Worm (Caenorhabditis elegans) whole organism, dauer: Measurements from ENCODE around the gene F47E1.20.

ENCODE experiments used
- unc-62 ChIP-seq: sonication (generic microtip); optimal IDR thresholded peaks from 2 replicates; lab custom pipeline; 2017; ENCODE audit warnings: missing biosample characterization, missing genetic modification reagents, missing genetic modification characterization

F47E1.20 gene

DNA sequence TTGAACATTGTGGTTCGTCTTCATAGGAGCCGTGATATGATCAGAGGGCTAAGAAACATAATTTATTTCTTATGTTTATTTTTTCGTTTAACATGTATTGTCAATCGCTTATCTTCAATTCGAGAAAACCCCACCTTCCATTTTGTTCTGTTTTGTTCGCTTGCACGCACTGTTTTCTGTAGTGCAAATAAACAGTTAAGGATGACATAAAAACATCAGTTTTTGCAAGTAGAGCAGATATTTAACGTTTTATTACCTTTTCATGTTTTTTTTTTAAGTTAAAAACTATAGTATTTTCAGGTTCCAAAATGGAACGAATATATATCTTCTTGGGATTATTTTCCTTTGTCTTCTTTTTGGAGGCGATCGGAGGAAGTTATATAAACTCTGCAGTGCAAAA is 8.6 kb downstream of the F47E1.20 start, which contains the start of gene F47E1.2:
F47E1.2 (plus strand) TSS at position 301 of the 400 bp plus-strand sequence.
- TF ChIP-seq unc-62 (GFP tag; lab: Kevin White, UChicago), result no peak

DNA sequence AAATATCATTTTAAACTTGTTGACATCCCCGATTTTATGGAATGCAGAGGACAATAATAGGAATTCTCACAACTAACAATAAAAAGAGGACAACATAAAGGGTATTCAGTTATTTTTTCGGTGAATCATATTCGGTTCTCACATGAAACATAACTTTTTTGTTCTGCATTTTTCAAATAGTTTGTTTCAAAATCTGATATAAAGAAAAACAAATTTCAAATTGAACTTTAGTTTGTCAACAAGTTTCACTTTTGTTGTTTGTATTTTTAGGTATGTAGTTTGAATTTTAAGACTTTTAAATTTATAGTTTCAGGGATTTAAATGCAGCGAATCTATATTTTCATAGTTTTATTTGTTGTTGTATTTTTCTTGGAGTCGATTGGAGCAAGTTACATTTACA is 13.8 kb downstream of the F47E1.20 start, which contains the start of gene F47E1.4:
F47E1.4 (plus strand) TSS at position 301 of the 400 bp plus-strand sequence.
- no peak for TF ChIP-seq unc-62 (GFP tag; lab: Kevin White, UChicago)

DNA sequence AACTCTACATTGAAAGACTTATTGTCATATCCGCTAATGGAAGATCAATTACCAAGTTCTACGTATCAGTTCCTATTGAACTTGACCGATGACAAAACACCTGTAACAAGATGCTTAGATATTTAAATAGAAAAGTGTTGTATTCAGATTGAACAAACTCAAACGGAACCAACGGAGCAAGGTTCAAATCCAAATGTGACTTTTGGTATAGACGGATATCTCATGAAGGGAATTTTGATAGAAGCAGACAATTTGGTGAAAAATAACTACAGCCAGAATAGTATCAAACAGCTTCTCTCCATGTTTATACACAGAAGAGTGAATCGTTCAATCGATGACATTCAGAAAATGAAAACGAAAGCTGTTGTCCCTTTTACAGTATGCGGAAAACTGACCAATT is 14.7 kb downstream of the F47E1.20 start:
- no peak for TF ChIP-seq unc-62 (GFP tag; lab: Kevin White, UChicago)

DNA sequence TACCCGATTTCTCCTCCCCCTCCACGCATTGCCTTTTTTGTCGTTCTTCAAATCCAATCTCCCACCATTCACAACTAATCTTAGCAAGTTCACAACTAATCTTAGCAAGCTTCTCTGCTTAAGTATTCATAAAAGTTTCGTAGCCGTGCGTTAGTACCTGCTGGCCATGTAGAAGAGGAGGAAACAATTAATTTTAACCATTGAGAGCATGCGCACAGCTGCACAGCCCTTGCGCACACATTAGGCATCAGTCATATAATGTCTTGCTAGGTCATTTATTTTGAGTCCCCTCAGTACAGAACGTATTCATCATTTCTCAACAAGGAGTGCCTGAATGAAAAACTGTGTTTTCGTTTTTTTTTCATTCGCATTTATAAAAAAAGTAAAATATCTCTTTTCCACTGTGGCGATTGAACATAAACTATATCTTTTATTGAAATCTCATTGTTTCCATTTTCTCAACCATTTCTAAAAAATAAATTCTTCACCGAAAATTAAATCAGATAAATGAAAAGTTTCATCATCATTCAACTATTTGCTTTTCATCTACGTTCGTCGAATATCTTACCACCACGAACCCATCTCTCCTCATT is 18.6 kb downstream of the F47E1.20 start:
- no peak for TF ChIP-seq unc-62 (GFP tag; lab: Kevin White, UChicago)

DNA sequence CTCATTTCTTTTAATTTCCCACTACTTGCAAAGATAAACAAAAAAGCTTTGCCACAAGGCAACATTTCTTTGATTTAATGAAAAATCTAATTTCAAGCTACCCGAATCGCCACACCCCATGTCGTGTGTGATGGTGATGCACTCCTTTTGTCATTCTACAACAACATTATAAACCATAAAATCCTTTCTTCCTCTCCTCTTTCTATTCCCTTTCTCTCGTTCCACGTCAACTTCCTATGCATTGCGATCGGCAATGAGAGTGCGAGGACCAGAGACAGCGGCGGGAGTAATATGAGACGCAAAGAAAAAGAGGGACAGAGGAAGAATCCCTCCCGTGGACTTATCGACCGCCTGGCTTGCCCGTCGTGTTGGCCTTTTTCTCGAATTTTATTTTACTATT is 19.3 kb downstream of the F47E1.20 start:
- TF ChIP-seq unc-62 (GFP tag; lab: Kevin White, UChicago), result no peak

DNA sequence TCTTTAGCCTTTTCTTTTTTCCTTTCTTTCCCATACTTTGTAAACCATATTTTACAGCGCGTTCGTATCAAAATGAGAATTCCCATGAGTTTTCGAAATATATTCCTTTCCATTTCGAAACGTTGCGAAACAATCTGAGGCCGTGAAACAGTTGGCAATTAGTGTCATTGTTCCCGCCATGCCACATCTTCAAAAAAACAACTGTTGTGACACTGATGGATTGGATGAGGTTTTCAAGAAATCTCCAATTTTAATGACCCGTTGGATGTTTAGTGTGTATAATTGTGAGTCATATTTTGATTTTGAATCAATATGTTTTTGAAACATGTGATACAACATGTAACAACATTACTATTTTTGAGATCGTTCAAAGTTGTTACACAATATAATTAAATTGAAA is 20.3 kb downstream of the F47E1.20 start:
- no peak for TF ChIP-seq unc-62 (GFP tag; lab: Kevin White, UChicago)

DNA sequence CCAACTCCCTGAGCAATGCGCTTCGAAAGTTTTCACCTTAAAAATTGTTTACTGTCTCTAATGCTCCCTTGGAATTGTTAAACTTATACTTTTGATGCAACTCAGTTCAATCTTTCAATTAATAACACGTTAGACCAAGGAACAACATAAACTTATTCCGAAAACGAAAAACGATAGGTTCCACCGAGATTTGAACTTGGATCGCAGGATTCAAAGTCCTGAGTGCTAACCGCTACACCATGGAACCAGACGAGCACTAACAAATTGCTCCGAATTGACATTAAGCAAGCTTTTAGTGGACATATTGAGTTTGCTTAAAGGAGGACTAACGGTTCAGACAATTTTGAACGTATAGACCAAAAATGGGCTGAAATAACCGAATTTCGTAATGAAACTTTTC is 25.7 kb downstream of the F47E1.20 start:
- no peak for TF ChIP-seq unc-62 (GFP tag; lab: Kevin White, UChicago)

DNA sequence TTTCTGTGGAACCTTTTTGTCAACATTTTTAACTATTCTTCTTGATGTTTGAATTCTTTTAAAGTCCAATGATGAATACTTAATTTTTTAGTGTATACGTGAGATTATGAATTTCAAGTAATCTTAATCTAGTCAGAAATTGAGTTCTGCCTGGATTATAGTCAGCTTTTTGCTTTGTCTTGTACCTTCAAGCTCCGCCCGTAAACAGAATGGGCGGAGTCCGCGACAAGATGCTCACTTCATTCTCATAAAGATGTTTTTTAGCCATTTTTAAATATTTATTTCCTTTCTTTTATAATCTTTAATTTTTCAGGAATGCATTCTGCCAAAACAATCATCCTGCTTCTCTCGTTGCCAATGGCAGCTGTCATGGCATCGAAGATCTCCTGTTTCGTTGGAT is 28.1 kb downstream of the F47E1.20 start, which contains the start of gene F47E1.1:
F47E1.1 (plus strand) TSS at position 301 of the 400 bp plus-strand sequence.
- no peak for TF ChIP-seq unc-62 (GFP tag; lab: Kevin White, UChicago)

DNA sequence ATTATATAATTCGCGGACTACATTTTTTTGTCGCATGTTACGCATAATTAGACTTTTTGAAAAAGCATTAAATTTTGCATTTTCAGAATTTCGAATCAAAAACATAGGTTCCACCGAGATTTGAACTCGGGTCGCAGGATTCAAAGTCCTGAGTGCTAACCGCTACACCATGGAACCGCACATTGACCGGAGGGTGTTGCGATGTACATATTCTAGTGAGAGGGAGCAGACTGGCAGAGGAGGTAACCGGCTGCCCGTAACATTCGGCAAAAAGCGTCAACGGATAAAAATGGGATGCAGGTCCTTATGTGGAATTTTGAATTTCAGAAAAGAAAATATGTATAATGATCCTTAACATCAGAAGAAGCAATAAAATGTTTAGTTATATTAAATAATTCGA is 29.4 kb downstream of the F47E1.20 start:
- TF ChIP-seq unc-62 (GFP tag; lab: Kevin White, UChicago), result no peak

DNA sequence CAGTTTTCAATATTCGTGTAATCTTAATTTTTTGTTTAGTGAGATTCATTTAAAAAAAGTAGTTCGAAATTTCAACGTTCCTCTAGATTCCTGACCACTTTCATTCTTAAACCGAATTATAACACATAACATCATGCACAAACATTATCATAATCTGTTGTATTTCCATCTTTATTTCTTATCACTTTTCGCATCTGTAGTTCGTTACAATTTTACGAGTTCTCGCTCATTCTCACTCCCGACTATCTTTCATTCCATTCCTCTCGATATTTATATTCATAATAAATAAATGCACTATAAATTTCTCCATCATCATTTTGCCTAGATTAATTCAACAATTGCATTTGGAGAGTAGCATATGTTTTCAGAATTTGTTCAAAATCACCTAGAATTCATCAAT is 32.5 kb downstream of the F47E1.20 start:
- TF ChIP-seq unc-62 (GFP tag; lab: Kevin White, UChicago), result no peak

DNA sequence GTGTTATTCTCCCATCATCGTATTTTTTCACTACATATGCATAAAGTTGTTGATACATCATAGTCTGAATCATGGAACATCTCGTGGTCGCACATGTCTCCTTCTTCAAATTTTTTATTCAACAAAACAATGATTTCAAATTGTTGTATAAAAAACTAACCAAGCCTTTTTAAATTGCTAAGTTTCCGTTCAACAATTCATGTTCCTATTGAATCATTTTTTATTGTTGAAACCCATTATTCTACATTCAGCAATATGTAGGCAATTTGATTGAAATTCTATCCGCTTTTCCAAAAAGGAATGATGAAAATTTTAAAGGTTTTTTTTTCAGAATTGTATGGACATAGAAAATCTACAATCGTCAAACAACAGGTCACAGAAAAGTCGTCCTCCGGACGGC is 33.9 kb downstream of the F47E1.20 start, which contains the start of gene ajm-1:
ajm-1 (plus strand) TSS at position 301 of the 400 bp plus-strand sequence.
- no peak for TF ChIP-seq unc-62 (GFP tag; lab: Kevin White, UChicago)

DNA sequence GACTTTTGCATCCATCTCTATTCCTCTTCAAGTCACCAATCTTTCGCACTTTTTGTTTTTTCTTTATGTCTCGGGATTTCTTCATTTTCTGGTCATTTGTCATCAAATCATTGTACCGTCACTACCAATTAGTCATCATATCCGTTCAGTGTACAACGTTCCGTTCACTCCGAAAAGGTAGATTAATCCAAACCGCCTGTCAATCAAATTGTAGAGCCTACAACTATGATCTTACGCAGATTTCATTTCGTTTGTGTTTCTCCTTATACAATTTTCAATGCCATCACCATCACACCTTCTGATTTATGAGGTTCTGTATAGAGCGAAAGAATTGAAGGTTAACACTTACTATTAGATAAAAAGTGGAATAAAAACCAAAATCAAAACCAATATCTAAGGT is 37.1 kb downstream of the F47E1.20 start:
- TF ChIP-seq unc-62 (GFP tag; lab: Kevin White, UChicago), result no peak

DNA sequence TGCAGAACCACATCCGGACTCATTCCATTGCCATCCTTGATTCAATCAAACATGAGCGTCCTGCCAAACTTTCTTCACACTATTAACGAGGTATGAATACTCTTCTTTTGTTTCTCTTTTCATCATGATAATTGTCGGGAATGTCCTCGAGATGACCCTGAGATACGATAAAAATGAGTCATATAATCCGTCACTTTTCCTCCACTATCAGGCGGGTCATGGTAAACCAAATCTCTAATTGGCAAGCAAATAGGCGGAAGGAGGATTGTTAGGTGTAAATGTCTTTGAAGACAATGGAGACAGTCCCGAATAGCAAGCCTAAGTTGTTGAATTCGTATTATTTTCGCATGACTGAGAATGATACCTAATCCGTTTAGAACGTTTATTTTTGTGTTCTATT is 39.9 kb downstream of the F47E1.20 start:
- no peak for TF ChIP-seq unc-62 (GFP tag; lab: Kevin White, UChicago)

DNA sequence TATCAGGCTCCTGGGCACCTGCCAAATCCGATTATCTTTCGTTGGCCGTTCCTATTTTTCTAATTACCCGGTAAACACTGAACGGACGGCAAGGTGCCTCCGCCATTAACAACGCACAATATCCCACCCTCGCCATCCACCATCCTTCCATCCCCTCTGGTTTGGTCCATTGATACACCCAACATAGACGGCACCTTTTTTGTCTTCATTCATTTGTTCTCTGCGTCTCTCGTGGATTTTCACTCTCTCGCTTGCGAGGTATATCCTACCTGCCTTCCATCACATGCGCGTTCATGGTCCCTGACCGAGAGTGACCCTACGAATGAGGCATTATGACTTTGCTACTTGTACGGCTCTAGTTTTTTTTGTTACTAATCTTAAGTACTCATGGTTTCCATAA is 40.8 kb downstream of the F47E1.20 start:
- TF ChIP-seq unc-62 (GFP tag; lab: Kevin White, UChicago), result no peak

DNA sequence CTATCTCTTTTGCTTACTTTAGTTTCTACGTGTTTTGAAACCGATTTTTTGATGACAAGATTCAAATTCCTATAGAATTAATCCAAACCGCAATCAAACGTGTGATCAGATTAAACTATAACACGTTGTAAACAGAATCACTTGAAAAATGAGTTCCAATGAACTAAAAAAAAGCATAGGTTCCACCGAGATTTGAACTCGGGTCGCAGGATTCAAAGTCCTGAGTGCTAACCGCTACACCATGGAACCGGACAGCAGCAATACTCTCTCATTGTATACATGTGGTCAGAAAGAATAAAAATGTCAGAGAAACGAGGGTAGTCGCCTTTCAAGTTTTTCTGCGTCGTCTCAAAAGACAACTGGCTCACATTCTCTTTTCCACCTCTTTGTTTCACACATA is 42.6 kb downstream of the F47E1.20 start:
- TF ChIP-seq unc-62 (GFP tag; lab: Kevin White, UChicago), result no peak

DNA sequence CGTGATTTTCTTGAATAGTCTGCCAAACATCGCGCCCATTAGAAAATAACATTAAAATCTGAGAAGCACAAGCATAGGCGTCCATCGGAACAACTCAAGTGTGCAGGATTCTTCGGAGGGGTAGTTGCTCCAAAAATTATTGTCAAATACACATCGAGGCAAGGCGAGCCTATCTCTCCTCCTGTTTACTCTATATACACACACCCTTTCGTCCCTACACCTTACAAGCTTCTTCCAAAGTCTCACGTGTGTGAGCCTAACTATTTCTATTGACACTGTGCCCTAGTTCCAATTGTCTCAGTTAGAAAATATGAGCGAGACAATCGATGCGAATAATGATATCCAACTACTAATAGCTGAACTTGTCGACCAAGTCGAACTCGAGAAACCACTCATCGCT is 43.1 kb downstream of the F47E1.20 start:
- no peak for TF ChIP-seq unc-62 (GFP tag; lab: Kevin White, UChicago)

DNA sequence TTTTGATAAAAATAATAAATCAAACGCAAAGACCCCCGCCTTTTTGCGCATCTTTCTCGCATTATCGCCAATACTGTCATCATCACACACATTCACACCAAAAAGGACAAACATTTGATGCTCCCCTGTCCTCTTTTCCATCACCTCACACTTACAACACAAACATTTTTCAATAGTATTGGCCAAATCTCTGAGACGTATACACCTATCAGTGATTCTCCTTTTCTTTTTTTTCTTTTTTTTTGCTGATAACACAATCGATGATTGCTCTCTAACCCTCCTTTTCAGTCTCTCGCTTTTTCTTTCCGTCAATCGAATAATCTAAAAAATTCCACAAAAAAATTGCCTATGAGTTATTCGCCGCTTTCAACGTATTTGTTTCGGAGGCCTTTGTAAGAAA is 48.1 kb downstream of the F47E1.20 start:
- TF ChIP-seq unc-62 (GFP tag; lab: Kevin White, UChicago), result no peak
